Worm (Caenorhabditis elegans): ENCODE measurements around the gene F36F12.7.

F36F12.7 gene

DNA sequence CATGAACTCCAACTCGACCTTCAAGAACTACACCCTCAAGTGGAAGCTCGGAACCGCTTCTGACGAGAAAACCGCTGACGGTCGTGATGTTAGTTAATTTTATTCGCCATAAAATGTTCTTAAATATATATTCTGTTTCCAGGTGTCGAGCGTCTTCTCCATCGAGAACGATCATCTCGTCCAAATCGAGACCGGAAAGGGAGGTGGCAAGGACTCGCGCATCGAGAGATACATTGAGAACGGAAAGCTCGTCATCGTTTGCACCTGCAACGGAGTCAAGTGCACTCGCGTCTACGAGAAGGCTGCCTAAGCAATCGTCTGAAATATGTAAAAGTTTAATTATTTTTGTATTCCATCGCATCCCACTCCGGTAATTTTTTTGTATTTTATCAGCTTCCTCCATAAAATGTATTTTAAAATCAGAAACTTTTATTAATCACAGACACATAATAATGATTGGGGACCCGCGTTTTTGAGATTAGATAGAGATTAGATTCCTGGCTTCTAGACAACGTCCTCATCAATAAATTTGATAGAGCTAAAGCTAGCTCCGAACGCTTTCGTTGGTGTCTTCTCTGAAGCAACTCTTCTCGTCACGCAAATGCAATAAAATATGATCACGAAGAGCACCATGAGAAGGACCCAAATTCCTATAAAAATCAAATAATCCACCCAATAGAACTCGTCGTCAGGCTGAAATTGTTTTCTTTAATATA lies 30.3 kb upstream of the F36F12.7 start (continued):
- TF ChIP-seq nhr-179 (tag; optimal IDR thresholded peaks at IDR 0.05) (no peak), rcor-1 (GFP tag; IDR thresholded peaks at IDR 0.05) (no peak), snpc-3.4 (tag; optimal IDR thresholded peaks at IDR 0.05) (peak; percentile 13), Y67H2A.10 (GFP tag; conservative IDR thresholded peaks at IDR 0.05) (no peak), chd-7 (tag; optimal IDR thresholded peaks at IDR 0.05) (no peak), Y95B8A.8 (GFP tag; IDR thresholded peaks at IDR 0.05) (no peak; the same call in 1 of the 2 replicates), D2030.7 (GFP tag; IDR thresholded peaks at IDR 0.05) (no peak), rpc-1 (optimal IDR thresholded peaks at IDR 0.05) (no peak), rpc-1 (tag; optimal IDR thresholded peaks at IDR 0.05) (no peak), mel-28 (tag; optimal IDR thresholded peaks at IDR 0.05; ENCODE audit: borderline replicate concordance) (no peak), bed-2 (GFP tag; IDR thresholded peaks at IDR 0.05) (no peak), B0019.2 (GFP tag; conservative IDR thresholded peaks at IDR 0.05) (no peak), let-526 (GFP tag; IDR thresholded peaks at IDR 0.05) (no peak), madf-6 (GFP tag; IDR thresholded peaks at IDR 0.05) (peak; percentile 50), mxl-1 (tag; optimal IDR thresholded peaks at IDR 0.05) (peak; percentile 8), bed-1 (GFP tag; IDR thresholded peaks at IDR 0.05) (no peak), mcd-1 (GFP tag; IDR thresholded peaks at IDR 0.05) (no peak), efl-1 (GFP tag; optimal IDR thresholded peaks at IDR 0.05) (no peak), ztf-26 (tag; optimal IDR thresholded peaks at IDR 0.05) (no peak), unc-62 (GFP tag; optimal IDR thresholded peaks at IDR 0.05) (no peak), ceh-79 (tag; optimal IDR thresholded peaks at IDR 0.05) (no peak), K12H6.12 (tag; optimal IDR thresholded peaks at IDR 0.05) (no peak), fkh-3 (tag; optimal IDR thresholded peaks at IDR 0.05) (no peak), nhr-90 (tag; optimal IDR thresholded peaks at IDR 0.05) (no peak), ceh-27 (GFP tag; optimal IDR thresholded peaks at IDR 0.05) (no peak), T26A5.8 (tag; optimal IDR thresholded peaks at IDR 0.05) (no peak), zim-3 (tag; optimal IDR thresholded peaks at IDR 0.05) (no peak), somi-1 (GFP tag; optimal IDR thresholded peaks at IDR 0.05) (no peak), aptf-2 (GFP tag; conservative IDR thresholded peaks at IDR 0.05) (no peak), ekl-4 (GFP tag; IDR thresholded peaks at IDR 0.05) (peak; percentile 58), sptf-2 (GFP tag; optimal IDR thresholded peaks at IDR 0.05) (no peak), F23B12.7 (tag; optimal IDR thresholded peaks at IDR 0.05; ENCODE audit: insufficient read depth) (no peak), cebp-2 (GFP tag; IDR thresholded peaks at IDR 0.05) (no peak), ets-4 (GFP tag; optimal IDR thresholded peaks at IDR 0.05) (no peak), Y53F4B.3 (GFP tag; IDR thresholded peaks at IDR 0.05) (no peak), pbrm-1 (GFP tag; IDR thresholded peaks at IDR 0.05) (no peak), snpc-1.3 (tag; optimal IDR thresholded peaks at IDR 0.05; ENCODE audit: insufficient read depth) (peak; percentile 28), him-1 (tag; optimal IDR thresholded peaks at IDR 0.05) (no peak), dox-1 (GFP tag; IDR thresholded peaks at IDR 0.05) (peak; percentile 32; the same call in 1 of the 2 replicates), ceh-100 (GFP tag; IDR thresholded peaks at IDR 0.05) (no peak), Y53G8AR.9 (GFP tag; conservative IDR thresholded peaks at IDR 0.05) (no peak), zfh-2 (GFP tag; conservative IDR thresholded peaks at IDR 0.05) (peak; percentile 62), T07F8.4 (tag; optimal IDR thresholded peaks at IDR 0.05) (no peak), ccch-3 (GFP tag; optimal IDR thresholded peaks at IDR 0.05) (no peak), attf-6 (GFP tag; IDR thresholded peaks at IDR 0.05) (0 out of 2 replicates have a peak, but pooled peaks have one; percentile 40), F57C9.4 (tag; optimal IDR thresholded peaks at IDR 0.05) (no peak), egl-44 (GFP tag; IDR thresholded peaks at IDR 0.05) (no peak), ztf-18 (tag; optimal IDR thresholded peaks at IDR 0.05) (no peak), hrde-1 (tag; optimal IDR thresholded peaks at IDR 0.05; ENCODE audit: borderline replicate concordance) (no peak)

Measured in whole organism, young adult.